Worm (Caenorhabditis elegans) whole organism, L4 larva: ENCODE data around the gene spp-8.

ENCODE experiments used
- Y48G9A.11 ChIP-seq: fragments of 200-800 bp; sonication (Bioruptor generic); IDR thresholded peaks from 2 replicates; pipeline ENCODE4 v1.3.6; 2022; ENCODE audit warnings: missing genetic modification reagents, missing genetic modification characterization, missing compliant biosample characterization
- dpl-1 ChIP-seq: fragments of 150-350 bp; optimal IDR thresholded peaks from 2 replicates; lab custom pipeline; 2014; ENCODE audit warnings: missing biosample characterization, missing genetic modification reagents, missing genetic modification characterization
- lsy-2 ChIP-seq, 2 experiments: fragments of 150-350 bp in 1 of 2; sonication (generic microtip) in 1 of 2; optimal IDR thresholded peaks; 2 replicates each; lab custom pipeline; 2014 to 2017; ENCODE audit warnings: missing biosample characterization in 2 of 2, missing genetic modification characterization in 2 of 2
- snpc-1.2 ChIP-seq: fragments of 200-800 bp; sonication (Bioruptor generic); IDR thresholded peaks from 2 replicates; pipeline ENCODE4 v1.3.6; 2022; ENCODE audit warnings: missing genetic modification reagents, missing genetic modification characterization, missing compliant biosample characterization
- ztf-7 ChIP-seq: fragments of 150-350 bp; optimal IDR thresholded peaks from 2 replicates; lab custom pipeline; 2014; ENCODE audit warnings: missing biosample characterization, missing genetic modification characterization

ce11 chrIV:8446904-8447303 lies 34.6 kb upstream of the spp-8 start, which contains the start of gene T01B11.1:
- TF ChIP-seq lsy-2 (tag; optimal IDR thresholded peaks at IDR 0.05; lab: Kevin White, UChicago) = no peak
- no peak for TF ChIP-seq Y48G9A.11 (GFP tag; lab: Robert Waterston, UW)
- no peak for TF ChIP-seq snpc-1.2
- no peak for TF ChIP-seq dpl-1 (GFP tag; lab: Kevin White, UChicago)
- no peak for TF ChIP-seq ztf-7 (tag; lab: Kevin White, UChicago)
